Worm (Caenorhabditis elegans): ENCODE measurements around the gene T15B7.1.

- TF ChIP-seq lir-3 (tag; optimal IDR thresholded peaks at IDR 0.05; ENCODE audit: poor library complexity) (no peak), zag-1 (tag; optimal IDR thresholded peaks at IDR 0.05) (no peak)
Measured at ce11 chrV:6823432-6823831, 19.1 kb upstream of the T15B7.1 start.

All from whole organism, L1 larva.